Worm (Caenorhabditis elegans) whole organism, mixed stage, embryonic: ENCODE measurements around the gene F13B12.7.

Experiments used
- M03D4.4 ChIP-seq: sonication (generic microtip); optimal IDR thresholded peaks from 2 replicates; lab custom pipeline; 2017; ENCODE audit warnings: mild to moderate bottlenecking, missing genetic modification characterization, missing compliant biosample characterization
- bed-3 ChIP-seq: fragments of 200-800 bp; sonication (Bioruptor generic); optimal IDR thresholded peaks from 3 replicates; lab custom pipeline; 2018; ENCODE audit warnings: mild to moderate bottlenecking, missing genetic modification characterization, moderate library complexity, missing compliant biosample characterization
- blmp-1 ChIP-seq: fragments of 150-350 bp; optimal IDR thresholded peaks from 2 replicates; lab custom pipeline; 2014; ENCODE audit warnings: missing biosample characterization, missing genetic modification characterization
- ceh-39 ChIP-seq: fragments of 150-350 bp; optimal IDR thresholded peaks from 2 replicates; lab custom pipeline; 2014; ENCODE audit warnings: missing biosample characterization, missing genetic modification characterization
- ceh-43 ChIP-seq: fragments of 200-800 bp; sonication (Bioruptor generic); optimal IDR thresholded peaks from 2 replicates; lab custom pipeline; 2018; ENCODE audit warnings: mild to moderate bottlenecking, missing genetic modification characterization, moderate library complexity, missing compliant biosample characterization
- ceh-83 ChIP-seq: fragments of 200-800 bp; sonication (Bioruptor generic); optimal IDR thresholded peaks from 2 replicates; lab custom pipeline; 2018; ENCODE audit warnings: mild to moderate bottlenecking, missing genetic modification characterization, missing compliant biosample characterization
- ces-1 ChIP-seq: fragments of 150-350 bp; optimal IDR thresholded peaks from 2 replicates; lab custom pipeline; 2014; ENCODE audit warnings: missing biosample characterization, missing genetic modification reagents, missing genetic modification characterization
- cnd-1 ChIP-seq: fragments of 200-800 bp; sonication (Bioruptor generic); optimal IDR thresholded peaks from 2 replicates; lab custom pipeline; 2018; ENCODE audit warnings: mild to moderate bottlenecking, missing genetic modification characterization, missing compliant biosample characterization
- drap-1 ChIP-seq: fragments of 200-800 bp; sonication (Bioruptor generic); optimal IDR thresholded peaks from 3 replicates; lab custom pipeline; 2018; ENCODE audit warnings: mild to moderate bottlenecking, missing genetic modification characterization, missing compliant biosample characterization
- elt-1 ChIP-seq: sonication (generic microtip); optimal IDR thresholded peaks from 2 replicates; lab custom pipeline; 2017; ENCODE audit warnings: missing genetic modification characterization, mild to moderate bottlenecking, missing compliant biosample characterization, antibody characterized with exemption, moderate library complexity, borderline replicate concordance; ENCODE audit not compliant: insufficient read depth
- elt-3 ChIP-seq: fragments of 150-350 bp; optimal IDR thresholded peaks from 2 replicates; lab custom pipeline; 2014; ENCODE audit warnings: missing biosample characterization, missing genetic modification characterization
- flh-1 ChIP-seq: fragments of 200-800 bp; sonication (Bioruptor generic); optimal IDR thresholded peaks from 2 replicates; lab custom pipeline; 2018; ENCODE audit warnings: mild to moderate bottlenecking, missing genetic modification characterization, moderate library complexity, missing compliant biosample characterization
- ham-2 ChIP-seq: fragments of 200-800 bp; sonication (Bioruptor generic); optimal IDR thresholded peaks from 2 replicates; lab custom pipeline; 2018; ENCODE audit warnings: mild to moderate bottlenecking, missing genetic modification characterization, missing compliant biosample characterization
- hlh-1 ChIP-seq: fragments of 150-350 bp; optimal IDR thresholded peaks from 2 replicates; lab custom pipeline; 2014; ENCODE audit warnings: missing biosample characterization, missing genetic modification reagents, missing genetic modification characterization
- lin-13 ChIP-seq: fragments of 150-350 bp; optimal IDR thresholded peaks from 2 replicates; lab custom pipeline; 2014; ENCODE audit warnings: missing biosample characterization, missing genetic modification characterization
- lin-32 ChIP-seq: fragments of 200-800 bp; sonication (Bioruptor generic); optimal IDR thresholded peaks from 2 replicates; lab custom pipeline; 2018; ENCODE audit warnings: mild to moderate bottlenecking, missing genetic modification characterization, missing compliant biosample characterization
- lsy-2 ChIP-seq: fragments of 150-350 bp; optimal IDR thresholded peaks from 2 replicates; lab custom pipeline; 2014; ENCODE audit warnings: missing biosample characterization, missing genetic modification characterization
- mab-5 ChIP-seq: fragments of 150-350 bp; optimal IDR thresholded peaks from 2 replicates; lab custom pipeline; 2014; ENCODE audit warnings: missing biosample characterization, missing genetic modification characterization
- mep-1 ChIP-seq: fragments of 150-350 bp; optimal IDR thresholded peaks from 2 replicates; lab custom pipeline; 2017; ENCODE audit warnings: missing biosample characterization, missing genetic modification reagents, missing genetic modification characterization, inconsistent platforms
- mls-2 ChIP-seq: sonication (generic microtip); optimal IDR thresholded peaks from 2 replicates; lab custom pipeline; 2016; ENCODE audit warnings: mild to moderate bottlenecking, missing genetic modification characterization, moderate library complexity, missing compliant biosample characterization
- nhr-12 ChIP-seq: fragments of 150-350 bp; optimal IDR thresholded peaks from 2 replicates; lab custom pipeline; 2014; ENCODE audit warnings: missing biosample characterization, missing genetic modification characterization
- nhr-2 ChIP-seq: fragments of 150-350 bp; optimal IDR thresholded peaks from 2 replicates; lab custom pipeline; 2014; ENCODE audit warnings: missing biosample characterization, missing genetic modification characterization
- nhr-237 ChIP-seq: fragments of 150-350 bp; optimal IDR thresholded peaks from 2 replicates; lab custom pipeline; 2014; ENCODE audit warnings: missing biosample characterization, missing genetic modification characterization
- nhr-28 ChIP-seq: fragments of 150-350 bp; optimal IDR thresholded peaks from 2 replicates; lab custom pipeline; 2014; ENCODE audit warnings: missing biosample characterization, missing genetic modification characterization
- nhr-76 ChIP-seq: sonication (generic microtip); optimal IDR thresholded peaks from 2 replicates; lab custom pipeline; 2017; ENCODE audit warnings: missing biosample characterization, missing genetic modification characterization
- pha-4 ChIP-seq: fragments of 150-350 bp; optimal IDR thresholded peaks from 2 replicates; lab custom pipeline; 2018; ENCODE audit warnings: missing biosample characterization, missing genetic modification reagents, missing genetic modification characterization
- sem-2 ChIP-seq: fragments of 200-800 bp; sonication (Bioruptor generic); optimal IDR thresholded peaks from 2 replicates; lab custom pipeline; 2018; ENCODE audit warnings: mild to moderate bottlenecking, missing genetic modification characterization, missing compliant biosample characterization
- snpc-4 ChIP-seq: fragments of 150-350 bp; optimal IDR thresholded peaks from 2 replicates; lab custom pipeline; 2014; ENCODE audit warnings: missing biosample characterization, missing genetic modification characterization
- sptf-1 ChIP-seq: sonication (generic microtip); optimal IDR thresholded peaks from 2 replicates; lab custom pipeline; 2017; ENCODE audit warnings: mild to moderate bottlenecking, missing genetic modification characterization, moderate library complexity, missing compliant biosample characterization
- unc-39 ChIP-seq: fragments of 150-350 bp; optimal IDR thresholded peaks from 2 replicates; lab custom pipeline; 2014; ENCODE audit warnings: missing biosample characterization, missing genetic modification characterization
- unc-62 ChIP-seq: fragments of 150-350 bp; optimal IDR thresholded peaks from 2 replicates; lab custom pipeline; 2014; ENCODE audit warnings: missing biosample characterization, missing genetic modification reagents, missing genetic modification characterization
- zip-8 ChIP-seq: fragments of 150-350 bp; optimal IDR thresholded peaks from 2 replicates; lab custom pipeline; 2014; ENCODE audit warnings: missing biosample characterization, missing genetic modification characterization
- ztf-11 ChIP-seq: fragments of 150-350 bp; optimal IDR thresholded peaks from 2 replicates; lab custom pipeline; 2014; ENCODE audit warnings: missing biosample characterization, missing genetic modification characterization

Gene F13B12.7

DNA sequence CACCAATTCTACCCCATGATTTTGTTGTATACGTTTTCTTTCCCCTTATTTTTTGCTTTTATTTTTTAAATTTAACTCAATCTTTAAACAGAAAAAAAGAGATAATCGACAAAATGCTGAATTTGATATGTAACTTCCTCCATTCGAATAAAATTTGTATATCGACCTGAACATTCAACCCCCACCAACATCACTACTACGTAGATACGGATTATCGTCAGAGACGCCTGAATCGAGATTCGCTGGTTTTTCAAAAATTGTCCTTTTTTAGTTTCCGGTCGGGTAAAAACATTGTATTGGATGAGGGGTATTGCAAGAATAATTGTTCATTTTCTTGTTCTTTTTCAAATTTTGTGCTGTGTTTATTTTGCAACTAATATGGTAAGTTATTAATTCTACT, 28.9 kb downstream of the F13B12.7 start, which contains the start of gene bgnt-1.1:
TSS of gene bgnt-1.1 (plus strand) at position 301 of the 400 bp plus-strand sequence.
- TF ChIP-seq elt-3 (tag; lab: Kevin White, UChicago) = no peak
- TF ChIP-seq snpc-4 (tag; lab: Kevin White, UChicago) = no peak
- no peak for TF ChIP-seq ceh-39 (tag; lab: Kevin White, UChicago)
- TF ChIP-seq M03D4.4 (tag; lab: Kevin White, UChicago) = no peak
- TF ChIP-seq lin-32 (GFP tag; lab: Kevin White, UChicago) = no peak
- TF ChIP-seq sptf-1 (tag; lab: Kevin White, UChicago) = no peak
- no peak for TF ChIP-seq mep-1 (tag; lab: Kevin White, UChicago)
- TF ChIP-seq nhr-12 (tag; lab: Kevin White, UChicago) = no peak
- no peak for TF ChIP-seq mls-2 (tag; lab: Kevin White, UChicago)
- no peak for TF ChIP-seq bed-3
- no peak for TF ChIP-seq flh-1 (GFP tag; lab: Kevin White, UChicago)
- no peak for TF ChIP-seq sem-2 (GFP tag; lab: Kevin White, UChicago)
- TF ChIP-seq ceh-83 = no peak
- no peak for TF ChIP-seq pha-4 (tag; lab: Kevin White, UChicago)
- no peak for TF ChIP-seq nhr-76 (tag; lab: Kevin White, UChicago)
- TF ChIP-seq unc-39 (tag; lab: Kevin White, UChicago) = no peak
- no peak for TF ChIP-seq drap-1 (GFP tag; lab: Kevin White, UChicago)
- no peak for TF ChIP-seq ham-2 (GFP tag; lab: Kevin White, UChicago)
- no peak for TF ChIP-seq nhr-237 (tag; lab: Kevin White, UChicago)
- TF ChIP-seq, all 35 proteins: peak for 0

DNA sequence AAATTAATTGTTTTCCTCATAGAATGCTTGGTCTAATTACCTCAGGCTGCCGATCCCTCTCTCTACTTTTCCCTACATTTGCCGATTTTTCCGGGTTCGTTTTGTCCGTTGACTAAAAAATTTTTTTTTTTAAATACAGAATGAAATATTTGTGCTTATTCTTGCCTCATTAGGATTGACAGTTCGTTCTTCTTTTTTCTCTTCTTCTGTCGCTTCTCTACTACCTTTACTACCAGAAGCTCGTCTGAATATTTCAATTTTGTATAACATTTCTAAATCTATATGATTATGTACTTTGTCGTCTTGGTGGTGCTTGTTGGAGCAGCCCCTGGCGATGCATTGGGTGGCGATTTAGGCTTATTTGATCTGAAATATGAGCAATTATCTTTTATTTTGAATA, 31.6 kb downstream of the F13B12.7 start:
- no peak for TF ChIP-seq unc-39 (tag; lab: Kevin White, UChicago)
- TF ChIP-seq sem-2 (GFP tag; lab: Kevin White, UChicago) = no peak
- no peak for TF ChIP-seq ztf-11
- no peak for TF ChIP-seq nhr-237 (tag; lab: Kevin White, UChicago)

ce11 chrIV:10481695-10482094, 38.1 kb downstream of the F13B12.7 start, which contains the start of gene egl-21:
TSS of gene egl-21 (minus strand) at chrIV:10481844.
- TF ChIP-seq hlh-1 (no peak), unc-62 (GFP tag; lab: Kevin White, UChicago) (no peak), sptf-1 (tag; lab: Kevin White, UChicago) (peak; percentile 21), ces-1 (GFP tag; lab: Kevin White, UChicago) (peak; percentile 88)

ce11 chrIV:10482585-10482984, 39.0 kb downstream of the F13B12.7 start:
- TF ChIP-seq nhr-2 (tag; lab: Kevin White, UChicago) = no peak
- no peak for TF ChIP-seq lsy-2 (tag; lab: Kevin White, UChicago)
- TF ChIP-seq cnd-1 (tag; lab: Kevin White, UChicago) = no peak
- no peak for TF ChIP-seq sptf-1 (tag; lab: Kevin White, UChicago)
- TF ChIP-seq ces-1 (GFP tag; lab: Kevin White, UChicago) = no peak
- no peak for TF ChIP-seq pha-4 (tag; lab: Kevin White, UChicago)
- TF ChIP-seq nhr-76 (tag; lab: Kevin White, UChicago) = no peak
- TF ChIP-seq nhr-12 (tag; lab: Kevin White, UChicago) = no peak
- no peak for TF ChIP-seq flh-1 (GFP tag; lab: Kevin White, UChicago)
- TF ChIP-seq blmp-1 (tag; lab: Kevin White, UChicago) = no peak

DNA sequence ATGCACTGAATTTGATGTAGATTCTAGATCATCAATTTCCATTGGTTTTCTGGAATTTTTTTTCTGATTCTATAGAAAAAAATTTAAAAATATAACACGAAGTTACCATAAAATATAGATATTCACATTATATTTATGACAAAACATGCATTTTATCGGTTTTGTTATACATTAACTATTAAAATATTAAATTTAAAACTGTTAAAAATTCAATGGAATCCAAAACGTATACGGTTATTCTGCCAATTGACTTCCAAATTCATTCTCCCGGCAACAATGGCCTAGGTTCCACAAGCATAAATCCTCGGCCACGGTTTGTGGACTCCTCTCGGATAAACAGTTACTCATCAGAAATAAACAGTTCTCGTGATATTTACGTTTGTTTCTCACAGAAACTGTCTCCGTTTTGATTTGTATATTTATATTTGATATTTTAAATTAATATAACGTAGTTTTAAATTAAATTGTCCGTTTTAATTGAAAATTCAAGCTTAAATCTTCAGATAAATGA, 40.1 kb downstream of the F13B12.7 start, which contains the start of the genes F01D4.5 and ced-5:
TSS of gene F01D4.5 (minus strand) at position 51 of the 511 bp plus-strand sequence.
TSS of gene ced-5 (plus strand) at position 504 of the 511 bp plus-strand sequence.
- no peak for TF ChIP-seq nhr-2 (tag; lab: Kevin White, UChicago)
- no peak for TF ChIP-seq ceh-39 (tag; lab: Kevin White, UChicago)
- TF ChIP-seq unc-62 (GFP tag; lab: Kevin White, UChicago) = no peak
- peak; percentile 39 for TF ChIP-seq ces-1 (GFP tag; lab: Kevin White, UChicago)
- TF ChIP-seq hlh-1 = no peak
- no peak for TF ChIP-seq bed-3
- no peak for TF ChIP-seq unc-39 (tag; lab: Kevin White, UChicago)
- TF ChIP-seq pha-4 (tag; lab: Kevin White, UChicago) = peak; percentile 25
- TF ChIP-seq lin-13 (tag; lab: Kevin White, UChicago) = peak; percentile 33
- TF ChIP-seq ceh-43 = no peak
- TF ChIP-seq zip-8 = no peak
- no peak for TF ChIP-seq lin-32 (GFP tag; lab: Kevin White, UChicago)
- TF ChIP-seq cnd-1 (tag; lab: Kevin White, UChicago) = peak; percentile 36
- peak; percentile 54 for TF ChIP-seq sptf-1 (tag; lab: Kevin White, UChicago)
- peak; percentile 24 for TF ChIP-seq mep-1 (tag; lab: Kevin White, UChicago)
- no peak for TF ChIP-seq elt-1 (tag; lab: Kevin White, UChicago)
- no peak for TF ChIP-seq nhr-12 (tag; lab: Kevin White, UChicago)
- no peak for TF ChIP-seq sem-2 (GFP tag; lab: Kevin White, UChicago)
- TF ChIP-seq M03D4.4 (tag; lab: Kevin White, UChicago) = peak; percentile 22
- no peak for TF ChIP-seq drap-1 (GFP tag; lab: Kevin White, UChicago)
- TF ChIP-seq lsy-2 (tag; lab: Kevin White, UChicago) = no peak
- no peak for TF ChIP-seq mab-5 (tag; lab: Kevin White, UChicago)
- TF ChIP-seq mls-2 (tag; lab: Kevin White, UChicago) = no peak
- no peak for TF ChIP-seq nhr-28 (tag; lab: Kevin White, UChicago)
